Fruit fly (Drosophila melanogaster): Measurements from ENCODE around the gene Sirt7.

Sirt7 gene

DNA sequence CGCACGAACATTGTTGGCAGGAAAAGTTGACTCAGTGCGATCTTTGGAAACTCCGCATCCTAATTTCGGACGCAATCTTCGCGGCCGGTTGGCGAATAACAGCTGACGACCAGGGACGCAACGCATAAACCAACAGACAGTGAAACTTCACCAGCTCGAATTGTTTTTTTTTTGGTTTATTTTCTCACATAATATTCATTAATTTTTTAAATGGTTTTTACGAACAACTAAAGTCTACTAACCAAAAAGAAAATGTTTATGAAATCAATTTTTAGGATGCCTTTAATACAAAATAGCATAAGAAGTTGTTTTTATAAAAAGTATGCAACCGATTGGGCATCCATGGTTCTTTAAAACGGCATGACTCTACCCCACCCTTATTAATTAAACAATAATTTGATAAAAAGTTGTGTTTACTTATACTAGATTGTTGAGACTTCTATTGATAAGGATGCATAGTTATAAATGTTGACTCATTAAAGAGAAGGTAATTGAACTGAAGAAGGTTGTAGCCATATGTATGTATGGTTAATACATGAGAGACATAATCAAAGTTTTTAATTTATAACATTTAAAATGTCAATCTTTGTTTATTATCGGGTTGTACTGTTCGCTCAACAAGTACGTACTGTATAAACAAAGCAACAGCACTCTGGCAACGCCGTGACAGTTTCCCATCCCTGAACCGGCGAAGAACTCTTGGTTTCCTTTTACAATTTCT, 21.7 kb upstream of the Sirt7 start, which contains the start of the genes beta4GalNAcTB and Cpsf100 (continued):
- TF ChIP-seq unc-4 (GFP tag; IDR thresholded peaks at IDR 0.05; ENCODE audit: partially characterized antibody) = no peak
- TF ChIP-seq CG17802 (tag; optimal IDR thresholded peaks at IDR 0.05) = no peak
- TF ChIP-seq Chrac-16 (GFP tag; optimal IDR thresholded peaks at IDR 0.05) = peak; percentile 74
- TF ChIP-seq tup (GFP tag; optimal IDR thresholded peaks at IDR 0.05) = no peak
- TF ChIP-seq E2f1 (GFP tag; IDR thresholded peaks at IDR 0.05) = peak; percentile 64
- peak; percentile 60 for TF ChIP-seq slou (GFP tag; optimal IDR thresholded peaks at IDR 0.05)
- peak; percentile 87 for TF ChIP-seq CoRest (tag; optimal IDR thresholded peaks at IDR 0.05)
- TF ChIP-seq ci (GFP tag; IDR thresholded peaks at IDR 0.05) = 0 out of 3 replicates have a peak, but pooled peaks have one; percentile 32
- peak; percentile 21 for TF ChIP-seq Dad (GFP tag; optimal IDR thresholded peaks at IDR 0.05)
- TF ChIP-seq prd (optimal IDR thresholded peaks at IDR 0.05) = no peak
- TF ChIP-seq prd (GFP tag; IDR thresholded peaks at IDR 0.05) = peak; percentile 77
- TF ChIP-seq run (tag; optimal IDR thresholded peaks at IDR 0.05) = no peak
- TF ChIP-seq Side (GFP tag; optimal IDR thresholded peaks at IDR 0.05) = peak; percentile 39
- TF ChIP-seq CG3163 (GFP tag; optimal IDR thresholded peaks at IDR 0.05) = no peak
- TF ChIP-seq kay (GFP tag; optimal IDR thresholded peaks at IDR 0.05) = peak; percentile 67
- no peak for TF ChIP-seq TFAM (GFP tag; optimal IDR thresholded peaks at IDR 0.05)
- TF ChIP-seq CG10565 (GFP tag; optimal IDR thresholded peaks at IDR 0.05) = no peak
- peak; percentile 89 for TF ChIP-seq Med (GFP tag)
- peak; percentile 27 for TF ChIP-seq NC2β (GFP tag; optimal IDR thresholded peaks at IDR 0.05)
- peak; percentile 62 for TF ChIP-seq tgo (GFP tag; IDR thresholded peaks at IDR 0.05)
- TF ChIP-seq CG32767 (GFP tag; IDR thresholded peaks at IDR 0.05) = no peak
- TF ChIP-seq ken (GFP tag; IDR thresholded peaks at IDR 0.05) = peak; percentile 59; the same call in 1 of the 3 replicates
- no peak for TF ChIP-seq dimm (GFP tag; IDR thresholded peaks at IDR 0.05)
- TF ChIP-seq CG8478 (optimal IDR thresholded peaks at IDR 0.05) = no peak
- TF ChIP-seq CG15073 (GFP tag; optimal IDR thresholded peaks at IDR 0.05) = peak; percentile 16
- TF ChIP-seq CG3847 (GFP tag; IDR thresholded peaks at IDR 0.05) = peak; percentile 49
- TF ChIP-seq hth (optimal IDR thresholded peaks at IDR 0.05) = no peak
- TF ChIP-seq CG18011 (GFP tag; optimal IDR thresholded peaks at IDR 0.05) = peak; percentile 46
- TF ChIP-seq CG33557 (GFP tag; optimal IDR thresholded peaks at IDR 0.05) = peak; percentile 44
- TF ChIP-seq CG7745 (tag; optimal IDR thresholded peaks at IDR 0.05) = peak; percentile 56
- no peak for TF ChIP-seq CG33213 (GFP tag; optimal IDR thresholded peaks at IDR 0.05)
- TF ChIP-seq CG2116 (GFP tag; optimal IDR thresholded peaks at IDR 0.05) = peak; percentile 38
- peak; percentile 63 for TF ChIP-seq H2.0 (GFP tag; IDR thresholded peaks at IDR 0.05)
- no peak for TF ChIP-seq sens-2 (GFP tag; IDR thresholded peaks at IDR 0.05)
- TF ChIP-seq CG10654 (GFP tag; optimal IDR thresholded peaks at IDR 0.05) = peak; percentile 71
- no peak for TF ChIP-seq CG14860 (GFP tag; IDR thresholded peaks at IDR 0.05; ENCODE audit: partially characterized antibody)
- no peak for TF ChIP-seq Doc2 (GFP tag; IDR thresholded peaks at IDR 0.05)
- peak; percentile 52 for TF ChIP-seq CG30020 (tag; optimal IDR thresholded peaks at IDR 0.05)
- no peak for TF ChIP-seq gfzf (GFP tag; optimal IDR thresholded peaks at IDR 0.05)
- TF ChIP-seq CG16863 (GFP tag; optimal IDR thresholded peaks at IDR 0.05) = peak; percentile 64
- no peak for TF ChIP-seq kni (GFP tag; optimal IDR thresholded peaks at IDR 0.05)
- peak; percentile 86 for TF ChIP-seq nmo (GFP tag; optimal IDR thresholded peaks at IDR 0.05)
- peak; percentile 83 for TF ChIP-seq CG2678 (tag; optimal IDR thresholded peaks at IDR 0.05)
- peak; percentile 68 for TF ChIP-seq lmd (GFP tag; IDR thresholded peaks at IDR 0.05)
- no peak for TF ChIP-seq CG12219 (GFP tag; optimal IDR thresholded peaks at IDR 0.05)
- TF ChIP-seq CG2889 (GFP tag; IDR thresholded peaks at IDR 0.05) = peak; percentile 21; the same call in 1 of the 3 replicates
- peak; percentile 58 for TF ChIP-seq Atf-2 (GFP tag; optimal IDR thresholded peaks at IDR 0.05)
- TF ChIP-seq Antp (GFP tag; optimal IDR thresholded peaks at IDR 0.05) = peak; percentile 52
- no peak for TF ChIP-seq Dip2 (GFP tag; IDR thresholded peaks at IDR 0.05)
- no peak for TF ChIP-seq lab (GFP tag; optimal IDR thresholded peaks at IDR 0.05)
- peak; percentile 50 for TF ChIP-seq CG3407 (GFP tag; optimal IDR thresholded peaks at IDR 0.05)

Data from whole organism, embryonic.